Worm (Caenorhabditis elegans) whole organism, mixed stage, embryonic: Measurements from ENCODE around the gene Y54G2A.32.
"Not testable (repeated sequence)": the region's sequence is repeated elsewhere in the genome, so short reads cannot be mapped to it uniquely, and the experiment has no call there.

ENCODE experiments used
- bed-3 ChIP-seq: fragments of 200-800 bp; sonication (Bioruptor generic); optimal IDR thresholded peaks from 3 replicates; lab custom pipeline; 2018; ENCODE audit warnings: mild to moderate bottlenecking, missing genetic modification characterization, moderate library complexity, missing compliant biosample characterization
- elt-3 ChIP-seq: fragments of 150-350 bp; optimal IDR thresholded peaks from 2 replicates; lab custom pipeline; 2014; ENCODE audit warnings: missing biosample characterization, missing genetic modification characterization
- flh-1 ChIP-seq: fragments of 200-800 bp; sonication (Bioruptor generic); optimal IDR thresholded peaks from 2 replicates; lab custom pipeline; 2018; ENCODE audit warnings: mild to moderate bottlenecking, missing genetic modification characterization, moderate library complexity, missing compliant biosample characterization
- lsy-2 ChIP-seq: fragments of 150-350 bp; optimal IDR thresholded peaks from 2 replicates; lab custom pipeline; 2014; ENCODE audit warnings: missing biosample characterization, missing genetic modification characterization
- mep-1 ChIP-seq: fragments of 150-350 bp; optimal IDR thresholded peaks from 2 replicates; lab custom pipeline; 2017; ENCODE audit warnings: missing biosample characterization, missing genetic modification reagents, missing genetic modification characterization, inconsistent platforms
- nhr-12 ChIP-seq: fragments of 150-350 bp; optimal IDR thresholded peaks from 2 replicates; lab custom pipeline; 2014; ENCODE audit warnings: missing biosample characterization, missing genetic modification characterization
- nhr-237 ChIP-seq: fragments of 150-350 bp; optimal IDR thresholded peaks from 2 replicates; lab custom pipeline; 2014; ENCODE audit warnings: missing biosample characterization, missing genetic modification characterization
- nhr-76 ChIP-seq: sonication (generic microtip); optimal IDR thresholded peaks from 2 replicates; lab custom pipeline; 2017; ENCODE audit warnings: missing biosample characterization, missing genetic modification characterization
- pha-4 ChIP-seq: fragments of 150-350 bp; optimal IDR thresholded peaks from 2 replicates; lab custom pipeline; 2018; ENCODE audit warnings: missing biosample characterization, missing genetic modification reagents, missing genetic modification characterization
- snpc-4 ChIP-seq: fragments of 150-350 bp; optimal IDR thresholded peaks from 2 replicates; lab custom pipeline; 2014; ENCODE audit warnings: missing biosample characterization, missing genetic modification characterization
- unc-39 ChIP-seq: fragments of 150-350 bp; optimal IDR thresholded peaks from 2 replicates; lab custom pipeline; 2014; ENCODE audit warnings: missing biosample characterization, missing genetic modification characterization
- ztf-11 ChIP-seq: fragments of 150-350 bp; optimal IDR thresholded peaks from 2 replicates; lab custom pipeline; 2014; ENCODE audit warnings: missing biosample characterization, missing genetic modification characterization

DNA sequence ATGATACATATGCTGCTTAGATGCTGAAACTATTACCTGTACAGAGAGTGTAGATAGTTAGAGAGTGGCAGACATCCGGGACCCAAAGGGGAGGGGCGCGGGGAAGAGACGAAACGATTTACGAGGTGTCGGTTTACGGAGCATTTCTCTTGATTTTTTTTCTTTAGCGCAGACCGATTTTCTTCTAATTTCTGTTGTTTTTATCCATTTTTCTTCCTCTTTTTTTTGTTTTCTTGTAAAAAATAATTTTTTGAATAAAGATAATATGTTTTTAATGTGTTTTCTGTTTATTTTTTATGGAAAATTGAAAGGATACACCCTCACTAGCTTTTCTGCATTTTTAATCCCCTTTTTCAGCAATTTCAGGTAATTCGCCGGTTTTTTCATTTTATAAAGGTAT is 25.9 kb upstream of the Y54G2A.32 start, which contains the start of gene Y54G2A.72:
- not testable (repeated sequence) for TF ChIP-seq nhr-12 (tag; lab: Kevin White, UChicago); elt-3 (tag; lab: Kevin White, UChicago); ztf-11 (tag; lab: Kevin White, UChicago); snpc-4 (tag; lab: Kevin White, UChicago); lsy-2; bed-3 (GFP tag; lab: Kevin White, UChicago); unc-39 (tag; lab: Kevin White, UChicago); nhr-237 (tag; lab: Kevin White, UChicago); pha-4 (tag; lab: Kevin White, UChicago); nhr-76; mep-1; flh-1 (GFP tag; lab: Kevin White, UChicago)
